Worm (Caenorhabditis elegans) whole organism, L1 larva: ENCODE results near the gene hil-6.
A peak's percentile ranks its signal among the peaks of the same experiment; 100 is the strongest.

Experiments
- C34B4.2 ChIP-seq: sonication (generic microtip); optimal IDR thresholded peaks from 2 replicates; lab custom pipeline; 2017; ENCODE audit warnings: mild to moderate bottlenecking, missing genetic modification characterization, missing compliant biosample characterization
- Y116A8C.19 ChIP-seq: sonication (generic microtip); optimal IDR thresholded peaks from 2 replicates; lab custom pipeline; 2016; ENCODE audit warnings: missing compliant biosample characterization, missing genetic modification characterization, borderline replicate concordance
- alr-1 ChIP-seq: fragments of 200-800 bp; sonication (Bioruptor generic); optimal IDR thresholded peaks from 2 replicates; lab custom pipeline; 2018; ENCODE audit warnings: borderline replicate concordance, mild to moderate bottlenecking, missing genetic modification characterization, missing compliant biosample characterization
- ama-1 ChIP-seq: fragments of 150-350 bp; optimal IDR thresholded peaks from 2 replicates; lab custom pipeline; 2014
- blmp-1 ChIP-seq: fragments of 150-350 bp; optimal IDR thresholded peaks from 2 replicates; lab custom pipeline; 2014; ENCODE audit warnings: missing biosample characterization, missing genetic modification characterization
- ceh-8 ChIP-seq: fragments of 200-800 bp; sonication (Bioruptor generic); optimal IDR thresholded peaks from 2 replicates; lab custom pipeline; 2018; ENCODE audit warnings: mild to moderate bottlenecking, missing genetic modification characterization, moderate library complexity, missing compliant biosample characterization
- ces-1 ChIP-seq: fragments of 150-350 bp; optimal IDR thresholded peaks from 2 replicates; lab custom pipeline; 2014; ENCODE audit warnings: missing biosample characterization, missing genetic modification reagents, missing genetic modification characterization
- efl-3 ChIP-seq: fragments of 200-800 bp; sonication (Bioruptor generic); optimal IDR thresholded peaks from 2 replicates; lab custom pipeline; 2018; ENCODE audit warnings: mild to moderate bottlenecking, missing genetic modification characterization, missing compliant biosample characterization
- egl-27 ChIP-seq, 2 experiments: fragments of 150-350 bp in 1 of 2; sonication (generic microtip); optimal IDR thresholded peaks; 3 replicates each; lab custom pipeline; 2017 to 2018; ENCODE audit warnings: missing biosample characterization in 2 of 2, missing genetic modification characterization in 2 of 2, missing genetic modification reagents in 2 of 2
- fkh-8 ChIP-seq: sonication (generic microtip); optimal IDR thresholded peaks from 2 replicates; lab custom pipeline; 2016; ENCODE audit warnings: mild to moderate bottlenecking, missing genetic modification characterization, missing compliant biosample characterization
- hlh-17 ChIP-seq: fragments of 200-800 bp; sonication (Bioruptor generic); optimal IDR thresholded peaks from 2 replicates; lab custom pipeline; 2018; ENCODE audit warnings: missing genetic modification characterization, mild to moderate bottlenecking, missing compliant biosample characterization, moderate library complexity, borderline replicate concordance
- hlh-4 ChIP-seq: sonication (generic microtip); optimal IDR thresholded peaks from 2 replicates; lab custom pipeline; 2016; ENCODE audit warnings: mild to moderate bottlenecking, missing genetic modification characterization, missing compliant biosample characterization
- irx-1 ChIP-seq: sonication (generic microtip); optimal IDR thresholded peaks from 2 replicates; lab custom pipeline; 2016; ENCODE audit warnings: missing genetic modification characterization, missing compliant biosample characterization
- jun-1 ChIP-seq: fragments of 150-350 bp; optimal IDR thresholded peaks from 2 replicates; lab custom pipeline; 2014; ENCODE audit warnings: missing biosample characterization, missing genetic modification reagents, missing genetic modification characterization
- lin-14 ChIP-seq: fragments of 200-800 bp; sonication (Bioruptor generic); optimal IDR thresholded peaks from 2 replicates; lab custom pipeline; 2018; ENCODE audit warnings: mild to moderate bottlenecking, missing genetic modification characterization, moderate library complexity, missing compliant biosample characterization
- lin-35 ChIP-seq, 2 experiments: fragments of 150-350 bp; optimal IDR thresholded peaks; 2 replicates each; lab custom pipeline; 2014; ENCODE audit warnings: missing biosample characterization in 2 of 2, missing genetic modification characterization in 2 of 2, missing genetic modification reagents in 2 of 2
- lin-39 ChIP-seq: fragments of 150-350 bp; optimal IDR thresholded peaks from 2 replicates; lab custom pipeline; 2014; ENCODE audit warnings: missing biosample characterization, missing genetic modification reagents, missing genetic modification characterization
- mab-9 ChIP-seq: fragments of 200-800 bp; sonication (Bioruptor generic); IDR thresholded peaks from 2 replicates; pipeline ENCODE4 v1.3.6; 2022; ENCODE audit warnings: missing genetic modification reagents, missing genetic modification characterization, missing compliant biosample characterization
- mef-2 ChIP-seq: fragments of 150-350 bp; optimal IDR thresholded peaks from 2 replicates; lab custom pipeline; 2014; ENCODE audit warnings: missing biosample characterization, missing genetic modification characterization
- mep-1 ChIP-seq: fragments of 150-350 bp; optimal IDR thresholded peaks from 2 replicates; lab custom pipeline; 2014; ENCODE audit warnings: missing biosample characterization, missing genetic modification characterization
- nhr-19 ChIP-seq: fragments of 200-800 bp; sonication (Bioruptor generic); conservative IDR thresholded peaks from 2 replicates; pipeline ENCODE4 v1.3.6; 2022; ENCODE audit warnings: missing genetic modification characterization, missing compliant biosample characterization
- nhr-237 ChIP-seq: fragments of 150-350 bp; optimal IDR thresholded peaks from 2 replicates; lab custom pipeline; 2014; ENCODE audit warnings: missing biosample characterization, missing genetic modification characterization
- nhr-28 ChIP-seq: fragments of 150-350 bp; optimal IDR thresholded peaks from 2 replicates; lab custom pipeline; 2014; ENCODE audit warnings: missing biosample characterization, missing genetic modification characterization
- nhr-47 ChIP-seq: sonication (generic microtip); optimal IDR thresholded peaks from 2 replicates; lab custom pipeline; 2016; ENCODE audit warnings: mild to moderate bottlenecking, missing genetic modification characterization, moderate library complexity, missing compliant biosample characterization
- nhr-71 ChIP-seq: sonication (generic microtip); optimal IDR thresholded peaks from 2 replicates; lab custom pipeline; 2016; ENCODE audit warnings: mild to moderate bottlenecking, missing genetic modification characterization, moderate library complexity, missing compliant biosample characterization
- nhr-77 ChIP-seq: fragments of 150-350 bp; optimal IDR thresholded peaks from 2 replicates; lab custom pipeline; 2014; ENCODE audit warnings: missing biosample characterization, missing genetic modification characterization
- nhr-90 ChIP-seq: sonication (generic microtip); optimal IDR thresholded peaks from 2 replicates; lab custom pipeline; 2016; ENCODE audit warnings: mild to moderate bottlenecking, missing genetic modification characterization, missing compliant biosample characterization; ENCODE audit not compliant: poor library complexity
- pax-3 ChIP-seq: fragments of 200-800 bp; sonication (Bioruptor generic); optimal IDR thresholded peaks from 2 replicates; lab custom pipeline; 2018; ENCODE audit warnings: mild to moderate bottlenecking, missing genetic modification characterization, moderate library complexity, missing compliant biosample characterization
- pqm-1 ChIP-seq: sonication (generic microtip); optimal IDR thresholded peaks from 3 replicates; lab custom pipeline; 2017; ENCODE audit warnings: missing biosample characterization, missing genetic modification characterization
- snpc-4 ChIP-seq: fragments of 150-350 bp; optimal IDR thresholded peaks from 2 replicates; lab custom pipeline; 2014; ENCODE audit warnings: missing biosample characterization, missing genetic modification characterization
- sox-4 ChIP-seq: sonication (generic microtip); optimal IDR thresholded peaks from 2 replicates; lab custom pipeline; 2016; ENCODE audit warnings: missing genetic modification characterization, missing compliant biosample characterization
- swsn-7 ChIP-seq: sonication (generic microtip); optimal IDR thresholded peaks from 2 replicates; lab custom pipeline; 2016; ENCODE audit warnings: missing genetic modification characterization, missing compliant biosample characterization
- tbx-2 ChIP-seq: sonication (generic microtip); optimal IDR thresholded peaks from 2 replicates; lab custom pipeline; 2016; ENCODE audit warnings: missing genetic modification characterization, missing compliant biosample characterization
- unc-30 ChIP-seq: sonication (generic microtip); optimal IDR thresholded peaks from 2 replicates; lab custom pipeline; 2017; ENCODE audit warnings: missing biosample characterization, missing genetic modification characterization
- unc-98 ChIP-seq: fragments of 200-800 bp; sonication (Bioruptor generic); IDR thresholded peaks from 2 replicates; pipeline ENCODE4 v1.3.6; 2022; ENCODE audit warnings: missing genetic modification characterization, missing compliant biosample characterization
- xbp-1 ChIP-seq: sonication (generic microtip); optimal IDR thresholded peaks from 2 replicates; lab custom pipeline; 2016; ENCODE audit warnings: missing genetic modification characterization, missing compliant biosample characterization
- ztf-11 ChIP-seq, 2 experiments: sonication (generic microtip); optimal IDR thresholded peaks; 2 replicates each; lab custom pipeline; 2016 to 2017; ENCODE audit warnings: missing genetic modification characterization in 2 of 2, missing biosample characterization in 1 of 2, missing compliant biosample characterization in 1 of 2

Gene hil-6

ce11 chrV:2027787-2028186 lies 3.6 kb downstream of the hil-6 start, which contains the start of gene srab-13:
Gene srab-13, minus strand, starts transcription at chrV:2027887.
- TF ChIP-seq pax-3 (tag; lab: Kevin White, UChicago): no peak
- TF ChIP-seq ceh-8: no peak
- no peak for TF ChIP-seq hlh-17
- TF ChIP-seq nhr-77 (tag; lab: Kevin White, UChicago): no peak
- TF ChIP-seq, all 84 proteins: peak for 0

DNA sequence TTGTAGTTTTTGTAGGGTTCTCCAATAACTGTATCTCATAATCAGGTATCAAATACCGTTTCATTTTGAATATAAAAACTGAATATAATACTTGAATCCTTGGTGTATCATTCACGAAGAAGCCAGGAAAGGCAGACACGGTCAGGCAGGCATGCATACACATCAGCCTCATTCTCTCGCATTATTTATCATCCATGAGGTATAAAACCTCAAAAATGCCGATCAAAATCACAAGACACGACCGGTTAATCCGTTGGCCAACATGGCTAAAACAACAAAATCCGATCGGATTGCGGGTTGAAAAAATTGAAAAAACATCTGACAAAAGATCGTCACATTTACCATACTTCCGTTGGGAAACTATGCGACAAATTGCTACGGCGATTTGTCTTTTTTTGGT lies 9.0 kb downstream of the hil-6 start, which contains the start of gene F59A7.5:
Gene F59A7.5 (plus strand): TSS at position 301 of the 400 bp plus-strand sequence.
- TF ChIP-seq blmp-1 (no peak), pqm-1 (tag; lab: Kevin White, UChicago) (no peak), C34B4.2 (tag; lab: Kevin White, UChicago) (no peak), egl-27 (tag; optimal IDR thresholded peaks at IDR 0.05; lab: Kevin White, UChicago) (no peak), nhr-77 (tag; lab: Kevin White, UChicago) (no peak), ces-1 (GFP tag; lab: Kevin White, UChicago) (no peak), jun-1 (tag; lab: Kevin White, UChicago) (no peak), lin-39 (tag; lab: Kevin White, UChicago) (no peak), unc-30 (tag; lab: Kevin White, UChicago) (no peak), tbx-2 (tag; lab: Kevin White, UChicago) (no peak), efl-3 (GFP tag; lab: Kevin White, UChicago) (no peak), Y116A8C.19 (no peak), hlh-4 (tag; lab: Kevin White, UChicago) (no peak), mep-1 (no peak), alr-1 (tag; lab: Kevin White, UChicago) (no peak), mab-9 (no peak)

ce11 chrV:2021283-2021682 lies 10.1 kb downstream of the hil-6 start:
- peak; percentile 59 for TF ChIP-seq nhr-71 (tag; lab: Kevin White, UChicago)
- TF ChIP-seq nhr-47 (tag; lab: Kevin White, UChicago): peak; percentile 50
- TF ChIP-seq xbp-1 (tag; lab: Kevin White, UChicago): no peak
- TF ChIP-seq fkh-8 (tag; lab: Kevin White, UChicago): peak; percentile 59

- no peak for TF ChIP-seq nhr-90
- no peak for TF ChIP-seq nhr-19 (GFP tag; lab: Robert Waterston, UW)
- no peak for TF ChIP-seq lin-35 (GFP tag; optimal IDR thresholded peaks at IDR 0.05; lab: Kevin White, UChicago)
- TF ChIP-seq mef-2 (tag; lab: Kevin White, UChicago): no peak
- TF ChIP-seq snpc-4: no peak
- no peak for TF ChIP-seq sox-4 (tag; lab: Kevin White, UChicago)
- no peak for TF ChIP-seq nhr-28 (tag; lab: Kevin White, UChicago)
- TF ChIP-seq unc-98: no peak
- TF ChIP-seq irx-1 (tag; lab: Kevin White, UChicago): no peak
- no peak for TF ChIP-seq ama-1
- TF ChIP-seq swsn-7 (tag; lab: Kevin White, UChicago): no peak
- TF ChIP-seq jun-1 (tag; lab: Kevin White, UChicago): no peak
- TF ChIP-seq nhr-77 (tag; lab: Kevin White, UChicago): no peak
- no peak for TF ChIP-seq ztf-11 (tag; optimal IDR thresholded peaks at IDR 0.05; lab: Kevin White, UChicago)
- no peak for TF ChIP-seq lin-39 (tag; lab: Kevin White, UChicago)
- TF ChIP-seq lin-14: no peak
Measured at ce11 chrV:2018689-2019088, 12.7 kb downstream of the hil-6 start, which contains the start of gene F59A7.14. Gene F59A7.14, plus strand, starts transcription at chrV:2018989.

DNA sequence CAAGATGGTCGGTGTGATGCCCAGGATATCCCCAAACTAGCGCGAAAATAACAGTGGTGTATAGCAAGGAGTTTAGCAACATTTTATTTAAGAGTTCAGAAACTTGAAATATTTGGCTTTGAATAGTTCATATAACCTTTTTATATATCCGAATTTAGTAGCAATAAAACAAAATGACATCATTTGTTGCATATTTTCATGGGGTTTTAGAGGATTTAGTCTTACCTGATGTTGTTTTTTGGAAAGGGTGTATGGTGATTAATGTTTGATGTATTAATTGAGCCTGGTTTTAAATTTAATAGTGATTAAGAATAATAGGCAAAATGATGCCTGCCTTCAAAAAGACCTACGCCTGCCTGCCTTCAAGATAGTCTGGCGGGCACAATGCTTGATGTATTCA lies 14.9 kb downstream of the hil-6 start, which contains the start of gene F59A7.2:
Gene F59A7.2 (minus strand): TSS at position 101 of the 400 bp plus-strand sequence.
- TF ChIP-seq nhr-237 (tag; lab: Kevin White, UChicago) (no peak), tbx-2 (tag; lab: Kevin White, UChicago) (no peak)
